Worm (Caenorhabditis elegans) whole organism, L4 larva: ENCODE measurements around the gene H03G16.7.

Experiments used
- R02D3.7 ChIP-seq: fragments of 150-350 bp; sonication (generic microtip); optimal IDR thresholded peaks from 3 replicates; lab custom pipeline; 2014; ENCODE audit warnings: missing biosample characterization, missing genetic modification characterization
- ama-1 ChIP-seq: fragments of 150-350 bp; optimal IDR thresholded peaks from 2 replicates; lab custom pipeline; 2014; ENCODE audit warnings: inconsistent platforms, mixed read lengths
- ceh-32 ChIP-seq: sonication (generic microtip); optimal IDR thresholded peaks from 2 replicates; lab custom pipeline; 2016; ENCODE audit warnings: mild to moderate bottlenecking, missing genetic modification characterization, missing compliant biosample characterization; ENCODE audit not compliant: poor library complexity
- dmd-8 ChIP-seq: fragments of 200-800 bp; sonication (Bioruptor generic); IDR thresholded peaks from 2 replicates; pipeline ENCODE4 v1.3.6; 2022; ENCODE audit warnings: missing genetic modification characterization, missing compliant biosample characterization
- lsy-2 ChIP-seq, 2 experiments: fragments of 150-350 bp in 1 of 2; sonication (generic microtip) in 1 of 2; optimal IDR thresholded peaks; 2 replicates each; lab custom pipeline; 2014 to 2017; ENCODE audit warnings: missing biosample characterization in 2 of 2, missing genetic modification characterization in 2 of 2
- nhr-10 ChIP-seq: fragments of 150-350 bp; optimal IDR thresholded peaks from 2 replicates; lab custom pipeline; 2014; ENCODE audit warnings: missing biosample characterization, missing genetic modification characterization
- nhr-11 ChIP-seq: fragments of 150-350 bp; optimal IDR thresholded peaks from 2 replicates; lab custom pipeline; 2014; ENCODE audit warnings: missing biosample characterization, missing genetic modification characterization
- nhr-48 ChIP-seq: sonication (generic microtip); optimal IDR thresholded peaks from 2 replicates; lab custom pipeline; 2016; ENCODE audit warnings: mild to moderate bottlenecking, missing genetic modification characterization, missing compliant biosample characterization
- nhr-77 ChIP-seq: fragments of 150-350 bp; optimal IDR thresholded peaks from 2 replicates; lab custom pipeline; 2014; ENCODE audit warnings: missing biosample characterization, missing genetic modification characterization
- unc-62 ChIP-seq, 3 experiments: fragments of 150-350 bp in 1 of 3; sonication (generic microtip); optimal IDR thresholded peaks in 2 of 3; peaks in 1 of 3; 1 replicate in 1 of 3; 2 replicates in 2 of 3; lab custom pipeline; 2014 to 2017; ENCODE audit warnings: missing biosample characterization in 3 of 3, missing genetic modification characterization in 3 of 3, missing genetic modification reagents in 3 of 3, missing genotype in 1 of 3

DNA sequence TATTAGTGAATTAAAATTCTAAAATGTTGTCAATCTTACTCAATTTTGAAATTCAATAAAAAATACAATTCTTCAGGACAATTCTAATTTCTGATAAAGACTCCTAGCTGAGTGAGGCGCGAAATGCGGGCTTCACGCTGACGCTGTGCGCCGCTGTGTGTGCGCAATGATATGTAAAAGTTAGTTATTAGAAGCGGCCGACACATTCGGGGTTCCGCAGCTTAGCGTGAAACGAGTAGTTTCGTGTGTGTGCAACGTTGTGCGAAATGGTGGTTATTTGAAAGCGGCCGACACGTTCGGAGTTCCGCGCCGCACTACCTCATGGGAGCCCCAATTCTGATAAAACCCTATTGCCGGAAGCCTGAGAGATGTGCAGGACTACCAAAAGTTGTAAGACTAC lies 19.4 kb upstream of the H03G16.7 start:
- no peak for TF ChIP-seq lsy-2 (tag; optimal IDR thresholded peaks at IDR 0.05; lab: Kevin White, UChicago)
- TF ChIP-seq ama-1 = no peak
- no peak for TF ChIP-seq nhr-48 (tag; lab: Kevin White, UChicago)
- TF ChIP-seq dmd-8 (GFP tag; lab: Robert Waterston, UW) = no peak
- TF ChIP-seq R02D3.7 (tag; lab: Kevin White, UChicago) = no peak
- TF ChIP-seq nhr-11 (tag; lab: Kevin White, UChicago) = no peak
- TF ChIP-seq ceh-32 (tag; lab: Kevin White, UChicago) = no peak
- TF ChIP-seq nhr-77 = no peak
- TF ChIP-seq nhr-10 (tag; lab: Kevin White, UChicago) = no peak
- no peak for TF ChIP-seq unc-62 (GFP tag; optimal IDR thresholded peaks at IDR 0.05 in 1 of 2; lab: Kevin White, UChicago)
- TF ChIP-seq unc-62 (tag; optimal IDR thresholded peaks at IDR 0.05; lab: Kevin White, UChicago) = no peak
